Worm (Caenorhabditis elegans): Measurements from ENCODE around the gene aptf-2.
A peak's percentile ranks its signal among the peaks of the same experiment; 100 is the strongest.

aptf-2 gene

DNA sequence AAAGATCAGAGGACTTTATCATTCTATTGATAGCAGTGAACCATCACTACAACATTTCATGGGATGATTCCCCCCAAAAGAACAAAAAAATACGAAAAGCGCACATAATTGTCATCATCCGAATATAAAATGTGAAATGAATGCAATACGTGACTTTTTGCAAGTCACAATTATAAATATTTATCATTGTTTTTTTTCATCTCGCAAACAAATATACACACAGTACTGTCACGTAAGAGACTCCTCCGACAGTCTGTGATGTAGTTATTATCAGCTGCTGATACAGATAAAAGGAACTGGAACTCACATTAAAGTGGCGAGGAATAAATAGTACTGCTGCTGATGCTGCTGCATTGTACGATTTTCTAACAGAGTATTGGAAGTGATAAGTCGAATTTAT lies 19.5 kb downstream of the aptf-2 start (continued):
- TF ChIP-seq zip-2 (tag; optimal IDR thresholded peaks at IDR 0.05) (no peak), F44E2.7 (GFP tag; IDR thresholded peaks at IDR 0.05) (no peak), nhr-25 (tag; optimal IDR thresholded peaks at IDR 0.05; ENCODE audit: borderline replicate concordance, insufficient read depth) (no peak), lin-38 (GFP tag; IDR thresholded peaks at IDR 0.05) (no peak), zfp-3 (GFP tag; conservative IDR thresholded peaks at IDR 0.05) (no peak), unc-62 (GFP tag; optimal IDR thresholded peaks at IDR 0.05 in 1 of 2) (no peak), unc-62 (tag; optimal IDR thresholded peaks at IDR 0.05) (no peak), aha-1 (tag) (peak; percentile 100), pqm-1 (tag; optimal IDR thresholded peaks at IDR 0.05) (peak; percentile 75), dmd-6 (GFP tag; IDR thresholded peaks at IDR 0.05) (peak; percentile 60), hlh-11 (tag; optimal IDR thresholded peaks at IDR 0.05) (peak; percentile 65), aly-2 (tag; optimal IDR thresholded peaks at IDR 0.05) (no peak), attf-4 (tag; optimal IDR thresholded peaks at IDR 0.05) (no peak), mxl-3 (GFP tag; optimal IDR thresholded peaks at IDR 0.05) (no peak), ceh-28 (tag; optimal IDR thresholded peaks at IDR 0.05) (no peak), nhr-42 (GFP tag; IDR thresholded peaks at IDR 0.05) (no peak), lim-7 (GFP tag; IDR thresholded peaks at IDR 0.05) (no peak), rbr-2 (tag; optimal IDR thresholded peaks at IDR 0.05) (no peak), nhr-77 (tag; optimal IDR thresholded peaks at IDR 0.05) (no peak), php-3 (GFP tag; IDR thresholded peaks at IDR 0.05) (peak; percentile 52; the same call in 1 of the 2 replicates), nhr-10 (tag; optimal IDR thresholded peaks at IDR 0.05) (no peak), mdt-29 (GFP tag; IDR thresholded peaks at IDR 0.05) (no peak), D1046.2 (GFP tag; IDR thresholded peaks at IDR 0.05) (no peak), snpc-4 (tag; optimal IDR thresholded peaks at IDR 0.05) (no peak), dmd-8 (GFP tag; IDR thresholded peaks at IDR 0.05) (no peak), mxl-2 (GFP tag; conservative IDR thresholded peaks at IDR 0.05) (peak; percentile 59; the same call in 1 of the 2 replicates), F10B5.3 (tag; optimal IDR thresholded peaks at IDR 0.05) (no peak), duxl-1 (tag; optimal IDR thresholded peaks at IDR 0.05; ENCODE audit: poor library complexity) (no peak), mes-2 (tag; optimal IDR thresholded peaks at IDR 0.05; ENCODE audit: poor library complexity, severe bottlenecking) (no peak), unc-39 (tag; optimal IDR thresholded peaks at IDR 0.05) (no peak), hlh-30 (tag; optimal IDR thresholded peaks at IDR 0.05; ENCODE audit: insufficient read depth) (peak; percentile 64), nhr-76 (tag; optimal IDR thresholded peaks at IDR 0.05) (no peak), ceh-20 (GFP tag; IDR thresholded peaks at IDR 0.05) (no peak), lin-39 (tag; optimal IDR thresholded peaks at IDR 0.05) (no peak), gei-8 (GFP tag; optimal IDR thresholded peaks at IDR 0.05) (no peak), lin-29 (GFP tag; IDR thresholded peaks at IDR 0.05) (no peak), saeg-2 (GFP tag; IDR thresholded peaks at IDR 0.05) (no peak), ZK337.2 (GFP tag; IDR thresholded peaks at IDR 0.05) (no peak), vab-7 (GFP tag; IDR thresholded peaks at IDR 0.05) (no peak), T26A8.4 (GFP tag; IDR thresholded peaks at IDR 0.05) (no peak), daf-19 (GFP tag; conservative IDR thresholded peaks at IDR 0.05) (no peak), mdl-1 (tag; optimal IDR thresholded peaks at IDR 0.05) (peak in 1 of 2 experiments; percentile 32), madf-9 (GFP tag; conservative IDR thresholded peaks at IDR 0.05) (no peak), fkh-10 (GFP tag; optimal IDR thresholded peaks at IDR 0.05) (no peak), tag-97 (GFP tag; IDR thresholded peaks at IDR 0.05) (no peak), dpl-1 (GFP tag; optimal IDR thresholded peaks at IDR 0.05) (no peak), spr-1 (tag; optimal IDR thresholded peaks at IDR 0.05) (no peak)

All from whole organism, L4 larva.